Worm (Caenorhabditis elegans): ENCODE results near the gene fbxa-170.

DNA sequence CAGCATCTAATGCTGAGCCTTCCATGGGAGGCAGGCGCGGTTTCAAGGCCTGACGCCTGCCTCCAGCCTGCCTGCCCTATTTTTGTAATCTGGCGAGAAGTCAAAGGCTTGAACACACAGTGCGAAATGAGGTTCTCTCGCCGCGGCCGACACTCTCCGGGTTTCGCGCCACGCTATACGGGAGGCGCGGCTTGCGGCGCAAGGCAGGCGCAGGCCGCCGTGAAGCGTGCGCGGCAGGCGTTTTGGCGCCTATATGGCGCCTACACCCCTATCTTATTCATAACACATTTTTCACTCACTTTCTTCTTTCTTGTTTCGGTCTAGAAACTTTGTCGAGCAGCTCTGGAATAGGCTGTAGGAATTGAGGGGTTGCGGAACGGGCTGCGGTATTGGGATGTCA is 25.1 kb upstream of the fbxa-170 start:
- no peak for TF ChIP-seq blmp-1 (tag; optimal IDR thresholded peaks at IDR 0.05)
- no peak for TF ChIP-seq mdl-1 (tag; optimal IDR thresholded peaks at IDR 0.05)
- TF ChIP-seq nhr-11 (tag; optimal IDR thresholded peaks at IDR 0.05), result no peak
- TF ChIP-seq snpc-4 (tag; optimal IDR thresholded peaks at IDR 0.05), result no peak
- no peak for TF ChIP-seq tbx-2 (tag; optimal IDR thresholded peaks at IDR 0.05)
- TF ChIP-seq unc-62 (GFP tag; optimal IDR thresholded peaks at IDR 0.05), result no peak
- no peak for TF ChIP-seq jun-1 (tag; optimal IDR thresholded peaks at IDR 0.05)
- no peak for TF ChIP-seq fkh-10 (GFP tag; optimal IDR thresholded peaks at IDR 0.05)
- TF ChIP-seq F16B12.6 (tag; optimal IDR thresholded peaks at IDR 0.05), result no peak
- no peak for TF ChIP-seq rnt-1 (tag; optimal IDR thresholded peaks at IDR 0.05)
- no peak for TF ChIP-seq hpl-2 (GFP tag; optimal IDR thresholded peaks at IDR 0.05)
- TF ChIP-seq efl-1 (optimal IDR thresholded peaks at IDR 0.05), result no peak
- no peak for TF ChIP-seq efl-1 (GFP tag; optimal IDR thresholded peaks at IDR 0.05 in 1 of 2)
- TF ChIP-seq ces-1 (GFP tag; optimal IDR thresholded peaks at IDR 0.05), result no peak
